Fruit fly (Drosophila melanogaster) whole organism, adult: ENCODE results near the gene C1GalTA.

Experiments used
- CG11617 ChIP-seq: fragments of 200-800 bp; sonication (Bioruptor generic); optimal IDR thresholded peaks from 2 replicates; lab custom pipeline; 2017; ENCODE audit warnings: mild to moderate bottlenecking, missing biosample characterization, missing genetic modification reagents, missing genetic modification characterization
- CG12768 ChIP-seq: fragments of 200-800 bp; sonication (Bioruptor generic); optimal IDR thresholded peaks from 2 replicates; lab custom pipeline; 2017; ENCODE audit warnings: missing biosample characterization, missing genetic modification characterization, mild to moderate bottlenecking, moderate library complexity, missing genetic modification reagents
- CG14711 ChIP-seq: fragments of 200-800 bp; sonication (Bioruptor generic); optimal IDR thresholded peaks from 2 replicates; lab custom pipeline; 2018; ENCODE audit warnings: missing biosample characterization, mild to moderate bottlenecking, missing genetic modification characterization, moderate library complexity
- CG1620 ChIP-seq: fragments of 200-800 bp; sonication (Bioruptor generic); optimal IDR thresholded peaks from 2 replicates; lab custom pipeline; 2016; ENCODE audit warnings: missing biosample characterization, missing genetic modification characterization
- CG33017 ChIP-seq: fragments of 200-800 bp; sonication (Bioruptor generic); optimal IDR thresholded peaks from 2 replicates; lab custom pipeline; 2018; ENCODE audit warnings: missing biosample characterization, mild to moderate bottlenecking, missing genetic modification characterization, moderate library complexity
- CG5204 ChIP-seq: fragments of 200-800 bp; sonication (Bioruptor generic); optimal IDR thresholded peaks from 2 replicates; lab custom pipeline; 2016; ENCODE audit warnings: missing biosample characterization, missing genetic modification characterization
- CG7045 ChIP-seq: fragments of 200-800 bp; sonication (Bioruptor generic); optimal IDR thresholded peaks from 2 replicates; lab custom pipeline; 2017; ENCODE audit warnings: missing biosample characterization, mild to moderate bottlenecking, missing genetic modification characterization
- CG7101 ChIP-seq: fragments of 200-800 bp; sonication (Bioruptor generic); optimal IDR thresholded peaks from 2 replicates; lab custom pipeline; 2018; ENCODE audit warnings: missing biosample characterization, mild to moderate bottlenecking, missing genetic modification characterization, moderate library complexity
- Clk ChIP-seq: fragments of 200-800 bp; sonication (Bioruptor generic); optimal IDR thresholded peaks from 2 replicates; lab custom pipeline; 2017; ENCODE audit warnings: missing biosample characterization, missing genetic modification characterization
- Crg-1 ChIP-seq: fragments of 200-800 bp; sonication (Bioruptor generic); optimal IDR thresholded peaks from 2 replicates; lab custom pipeline; 2016; ENCODE audit warnings: missing biosample characterization, missing genetic modification characterization
- Hr96 ChIP-seq: fragments of 200-800 bp; sonication (Bioruptor generic); optimal IDR thresholded peaks from 2 replicates; lab custom pipeline; 2016; ENCODE audit warnings: missing biosample characterization, missing genetic modification characterization
- Mnt ChIP-seq: fragments of 200-800 bp; sonication (Bioruptor generic); optimal IDR thresholded peaks from 2 replicates; lab custom pipeline; 2016; ENCODE audit warnings: missing biosample characterization, mild to moderate bottlenecking, missing genetic modification characterization
- bab1 ChIP-seq: fragments of 200-800 bp; sonication (Bioruptor generic); optimal IDR thresholded peaks from 3 replicates; lab custom pipeline; 2019; ENCODE audit warnings: missing biosample characterization, mild to moderate bottlenecking, missing genetic modification characterization, moderate library complexity
- cic ChIP-seq: fragments of 200-800 bp; sonication (Bioruptor generic); optimal IDR thresholded peaks from 2 replicates; lab custom pipeline; 2017; ENCODE audit warnings: missing biosample characterization, mild to moderate bottlenecking, missing genetic modification characterization, moderate library complexity
- cnc ChIP-seq, 2 experiments: fragments of >200 bp; optimal IDR thresholded peaks; 2 replicates each; lab custom pipeline; 2017
- kay ChIP-seq: fragments of 200-800 bp; sonication (Bioruptor generic); peaks from one replicate; lab custom pipeline; 2016; ENCODE audit warnings: missing biosample characterization, missing genetic modification characterization, borderline replicate concordance
- ovo ChIP-seq: fragments of 200-800 bp; sonication (Bioruptor generic); optimal IDR thresholded peaks from 2 replicates; lab custom pipeline; 2016; ENCODE audit warnings: missing biosample characterization, missing genetic modification characterization
- pad ChIP-seq: fragments of 200-800 bp; sonication (Bioruptor generic); optimal IDR thresholded peaks from 3 replicates; lab custom pipeline; 2017; ENCODE audit warnings: missing biosample characterization, missing genetic modification characterization, mild to moderate bottlenecking, moderate library complexity, missing genetic modification reagents
- tj ChIP-seq: fragments of 200-800 bp; sonication (Bioruptor generic); optimal IDR thresholded peaks from 3 replicates; lab custom pipeline; 2017; ENCODE audit warnings: missing biosample characterization, mild to moderate bottlenecking, missing genetic modification characterization, moderate library complexity
- toe ChIP-seq: fragments of 200-800 bp; sonication (Bioruptor generic); optimal IDR thresholded peaks from 2 replicates; lab custom pipeline; 2016; ENCODE audit warnings: missing biosample characterization, missing genetic modification characterization

Gene C1GalTA

dm6 chr2L:8943110-8943509 is 7.9 kb downstream of the C1GalTA start, which contains the start of gene CG9515:
CG9515 (minus strand) TSS chr2L:8943257.
- TF ChIP-seq Mnt (GFP tag; lab: Kevin White, UChicago) (peak; percentile 80), tj (GFP tag; lab: Kevin White, UChicago) (no peak), CG12768 (GFP tag; lab: Kevin White, UChicago) (no peak), CG33017 (tag; lab: Kevin White, UChicago) (peak; percentile 9), bab1 (GFP tag; lab: Kevin White, UChicago) (peak; percentile 73), Clk (GFP tag; lab: Kevin White, UChicago) (no peak), Hr96 (no peak), CG11617 (GFP tag; lab: Kevin White, UChicago) (no peak), kay (GFP tag; lab: Kevin White, UChicago) (peak; percentile 64), CG1620 (no peak), toe (GFP tag; lab: Kevin White, UChicago) (peak; percentile 11), CG5204 (GFP tag; lab: Kevin White, UChicago) (no peak), CG7045 (GFP tag; lab: Kevin White, UChicago) (no peak), pad (no peak), CG7101 (no peak), ovo (GFP tag; lab: Kevin White, UChicago) (no peak), cnc (optimal IDR thresholded peaks at IDR 0.05; lab: Kevin White, UChicago) (no peak), CG14711 (no peak), Crg-1 (GFP tag; lab: Kevin White, UChicago) (no peak), cic (GFP tag; lab: Kevin White, UChicago) (peak; percentile 69)

- TF ChIP-seq tj (GFP tag; lab: Kevin White, UChicago) (peak; percentile 14), bab1 (GFP tag; lab: Kevin White, UChicago) (no peak), CG12768 (GFP tag; lab: Kevin White, UChicago) (peak; percentile 46), Crg-1 (GFP tag; lab: Kevin White, UChicago) (no peak), pad (no peak), cic (GFP tag; lab: Kevin White, UChicago) (peak; percentile 93), kay (GFP tag; lab: Kevin White, UChicago) (peak; percentile 96), CG11617 (GFP tag; lab: Kevin White, UChicago) (peak; percentile 27), toe (GFP tag; lab: Kevin White, UChicago) (peak; percentile 8), Hr96 (peak; percentile 35), cnc (optimal IDR thresholded peaks at IDR 0.05; lab: Kevin White, UChicago) (no peak), CG14711 (peak; percentile 31), Clk (GFP tag; lab: Kevin White, UChicago) (no peak), CG5204 (GFP tag; lab: Kevin White, UChicago) (peak; percentile 31), CG7045 (GFP tag; lab: Kevin White, UChicago) (peak; percentile 31), CG7101 (peak; percentile 3), CG33017 (tag; lab: Kevin White, UChicago) (peak; percentile 66), Mnt (GFP tag; lab: Kevin White, UChicago) (peak; percentile 29), CG1620 (no peak)
These were observed 9.2 kb downstream of the C1GalTA start, which contains the start of gene Argl for dm6 chr2L:8941736-8942337. Argl (minus strand) TSS chr2L:8942105.

- TF ChIP-seq Clk (GFP tag; lab: Kevin White, UChicago) (no peak), Mnt (GFP tag; lab: Kevin White, UChicago) (no peak), kay (GFP tag; lab: Kevin White, UChicago) (no peak), bab1 (GFP tag; lab: Kevin White, UChicago) (no peak), CG7101 (no peak), cic (GFP tag; lab: Kevin White, UChicago) (no peak), CG7045 (GFP tag; lab: Kevin White, UChicago) (no peak), CG12768 (GFP tag; lab: Kevin White, UChicago) (no peak), pad (no peak), cnc (optimal IDR thresholded peaks at IDR 0.05; lab: Kevin White, UChicago) (no peak), Crg-1 (GFP tag; lab: Kevin White, UChicago) (no peak), tj (GFP tag; lab: Kevin White, UChicago) (no peak), ovo (GFP tag; lab: Kevin White, UChicago) (no peak), CG11617 (GFP tag; lab: Kevin White, UChicago) (no peak), CG5204 (GFP tag; lab: Kevin White, UChicago) (no peak)
These were observed 10.3 kb downstream of the C1GalTA start for dm6 chr2L:8940680-8941079.

- peak; percentile 50 for TF ChIP-seq CG14711
- peak; percentile 57 for TF ChIP-seq CG12768 (GFP tag; lab: Kevin White, UChicago)
- peak; percentile 54 for TF ChIP-seq ovo (GFP tag; lab: Kevin White, UChicago)
- peak; percentile 57 for TF ChIP-seq Crg-1 (GFP tag; lab: Kevin White, UChicago)
- TF ChIP-seq CG1620 = no peak
- peak; percentile 41 for TF ChIP-seq toe (GFP tag; lab: Kevin White, UChicago)
- TF ChIP-seq CG5204 (GFP tag; lab: Kevin White, UChicago) = no peak
- TF ChIP-seq CG11617 (GFP tag; lab: Kevin White, UChicago) = peak; percentile 33
- TF ChIP-seq cic (GFP tag; lab: Kevin White, UChicago) = no peak
- TF ChIP-seq cnc (optimal IDR thresholded peaks at IDR 0.05; lab: Kevin White, UChicago) = no peak
- no peak for TF ChIP-seq Hr96
- peak; percentile 57 for TF ChIP-seq CG7045 (GFP tag; lab: Kevin White, UChicago)
- TF ChIP-seq bab1 (GFP tag; lab: Kevin White, UChicago) = no peak
- TF ChIP-seq Mnt (GFP tag; lab: Kevin White, UChicago) = peak; percentile 32
- no peak for TF ChIP-seq Clk (GFP tag; lab: Kevin White, UChicago)
- TF ChIP-seq CG7101 = peak; percentile 84
- TF ChIP-seq CG33017 (tag; lab: Kevin White, UChicago) = peak; percentile 68
- no peak for TF ChIP-seq tj (GFP tag; lab: Kevin White, UChicago)
- TF ChIP-seq pad = peak; percentile 12
- TF ChIP-seq kay (GFP tag; lab: Kevin White, UChicago) = peak; percentile 95
These were observed 13.1 kb downstream of the C1GalTA start for dm6 chr2L:8937837-8938413.
